Fruit fly (Drosophila melanogaster): Measurements from ENCODE around the gene GCC185.

DNA sequence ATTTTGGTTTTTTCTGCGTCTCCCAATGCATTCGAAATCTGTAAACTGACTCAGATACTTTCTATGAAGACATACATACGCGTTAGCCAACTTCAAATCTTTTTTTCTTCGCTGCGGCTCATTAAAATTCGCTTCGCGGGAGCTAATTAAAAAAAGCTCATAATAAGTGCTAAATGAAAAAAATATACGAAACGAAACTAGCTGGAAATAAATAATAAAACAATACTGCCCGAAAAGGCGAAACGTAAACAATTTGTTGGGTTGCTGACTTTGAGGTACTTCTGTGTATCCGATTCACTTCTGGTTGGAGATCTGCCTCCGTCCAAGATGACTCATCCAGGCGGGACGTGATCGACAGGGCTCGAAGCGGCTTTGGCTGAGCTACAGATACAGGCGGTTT lies 20.6 kb upstream of the GCC185 start:
- TF ChIP-seq rn (GFP tag; IDR thresholded peaks at IDR 0.05) (no peak), D1 (tag; optimal IDR thresholded peaks at IDR 0.05) (no peak), EcR (GFP tag; optimal IDR thresholded peaks at IDR 0.05) (no peak), CG8159 (tag; optimal IDR thresholded peaks at IDR 0.05) (no peak), gl (tag; optimal IDR thresholded peaks at IDR 0.05) (no peak), fd96Ca (GFP tag; IDR thresholded peaks at IDR 0.05) (no peak), Ets98B (GFP tag; IDR thresholded peaks at IDR 0.05) (no peak), CG4496 (GFP tag; IDR thresholded peaks at IDR 0.05) (no peak), Snoo (tag; optimal IDR thresholded peaks at IDR 0.05) (no peak), CG15710 (tag; optimal IDR thresholded peaks at IDR 0.05) (no peak), CG9948 (tag; optimal IDR thresholded peaks at IDR 0.05) (no peak), CG10348 (GFP tag; IDR thresholded peaks at IDR 0.05) (no peak)
